Fruit fly (Drosophila melanogaster): ENCODE results near the gene CG2211.

CG2211 gene

dm6 chr3L:1379741-1380465 lies 44.7 kb upstream of the CG2211 start (continued):
- peak; percentile 13; the same call in 1 of the 2 replicates for TF ChIP-seq CG2129 (GFP tag; IDR thresholded peaks at IDR 0.05; ENCODE audit: partially characterized antibody)
- peak; percentile 54 for TF ChIP-seq HLH4C (GFP tag; IDR thresholded peaks at IDR 0.05; ENCODE audit: partially characterized antibody)
- TF ChIP-seq CG13287 (GFP tag; IDR thresholded peaks at IDR 0.05; ENCODE audit: partially characterized antibody): peak; percentile 30
- TF ChIP-seq CG4730 (GFP tag; IDR thresholded peaks at IDR 0.05): no peak
- TF ChIP-seq CG6854 (GFP tag; optimal IDR thresholded peaks at IDR 0.05): no peak
- no peak for TF ChIP-seq sd (tag; optimal IDR thresholded peaks at IDR 0.05)
- 0 out of 2 replicates have a peak, but pooled peaks have one; percentile 47 for TF ChIP-seq nerfin-2 (GFP tag; IDR thresholded peaks at IDR 0.05; ENCODE audit: partially characterized antibody)
- TF ChIP-seq CG33213 (GFP tag; optimal IDR thresholded peaks at IDR 0.05): no peak
- no peak for TF ChIP-seq Gug (GFP tag; IDR thresholded peaks at IDR 0.05)
- peak; percentile 16 for TF ChIP-seq sens (GFP tag)
- no peak for TF ChIP-seq crp (GFP tag; optimal IDR thresholded peaks at IDR 0.05)

DNA sequence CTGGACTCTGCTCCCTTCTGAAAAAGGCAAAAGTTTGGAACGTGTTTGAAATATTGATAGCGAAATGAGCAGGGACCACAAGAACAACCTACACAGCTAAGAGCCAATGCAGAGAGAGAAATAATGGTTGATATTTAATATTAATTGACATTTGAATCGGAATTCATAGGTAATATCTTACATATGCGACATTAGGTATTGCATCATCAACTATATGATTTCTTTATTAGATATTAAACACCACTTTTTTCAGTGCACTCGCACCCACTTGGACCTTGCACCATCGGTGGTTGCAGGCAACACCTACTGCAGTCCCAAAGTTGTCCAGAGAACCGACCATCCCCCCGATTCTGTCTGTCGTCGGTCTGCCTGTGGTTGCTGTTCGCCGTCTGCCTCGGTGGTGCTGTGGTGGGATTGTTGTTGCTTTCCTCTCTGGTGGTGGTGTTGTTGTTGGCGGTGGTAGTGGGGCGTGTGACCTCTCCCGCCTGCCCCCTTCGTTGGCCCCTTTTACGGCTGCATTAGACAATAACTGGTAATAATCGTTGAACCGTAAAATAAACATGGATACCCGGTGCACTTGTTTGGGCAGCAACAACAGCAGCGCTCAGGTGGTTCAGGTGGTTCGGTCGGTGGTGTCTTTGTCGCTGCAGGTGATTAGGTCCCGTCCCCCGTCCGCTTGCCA lies 43.8 kb upstream of the CG2211 start:
- TF ChIP-seq hkb (optimal IDR thresholded peaks at IDR 0.05) (no peak), hkb (GFP tag; IDR thresholded peaks at IDR 0.05) (peak; percentile 68; the same call in 1 of the 2 replicates), NfI (GFP tag; optimal IDR thresholded peaks at IDR 0.05) (peak; percentile 16), repo (GFP tag; optimal IDR thresholded peaks at IDR 0.05) (no peak), CG15514 (GFP tag; optimal IDR thresholded peaks at IDR 0.05) (no peak), fru (optimal IDR thresholded peaks at IDR 0.05) (no peak), HmgD (GFP tag; optimal IDR thresholded peaks at IDR 0.05) (no peak), trem (tag; optimal IDR thresholded peaks at IDR 0.05) (peak; percentile 51), Lhr (GFP tag; optimal IDR thresholded peaks at IDR 0.05) (peak; percentile 36), Dp (GFP tag; optimal IDR thresholded peaks at IDR 0.05) (no peak), Taf1 (GFP tag; IDR thresholded peaks at IDR 0.05) (no peak), HLHmδ (GFP tag; optimal IDR thresholded peaks at IDR 0.05) (no peak), CG10565 (GFP tag; optimal IDR thresholded peaks at IDR 0.05) (no peak), CG13775 (GFP tag; optimal IDR thresholded peaks at IDR 0.05) (peak; percentile 53), Mes4 (GFP tag; optimal IDR thresholded peaks at IDR 0.05) (no peak), Adf1 (GFP tag; IDR thresholded peaks at IDR 0.05) (no peak), CG2116 (GFP tag; optimal IDR thresholded peaks at IDR 0.05) (no peak), CG10267 (tag; optimal IDR thresholded peaks at IDR 0.05) (peak; percentile 76), Hsf (GFP tag; optimal IDR thresholded peaks at IDR 0.05) (peak; percentile 34), CG3847 (GFP tag; IDR thresholded peaks at IDR 0.05) (peak; percentile 21; the same call in 1 of the 2 replicates), Dad (GFP tag; optimal IDR thresholded peaks at IDR 0.05) (no peak), Vsx1 (GFP tag; optimal IDR thresholded peaks at IDR 0.05) (no peak), MESR4 (GFP tag; optimal IDR thresholded peaks at IDR 0.05) (no peak), CG4328 (GFP tag; optimal IDR thresholded peaks at IDR 0.05) (no peak), CG9876 (GFP tag; optimal IDR thresholded peaks at IDR 0.05) (no peak), Kr (GFP tag; optimal IDR thresholded peaks at IDR 0.05) (no peak), toy (GFP tag; IDR thresholded peaks at IDR 0.05) (peak; percentile 31; the same call in 1 of the 2 replicates), esg (GFP tag; conservative IDR thresholded peaks at IDR 0.05) (peak; percentile 42), salm (tag; optimal IDR thresholded peaks at IDR 0.05) (no peak), otp (GFP tag; IDR thresholded peaks at IDR 0.05) (peak; percentile 63; the same call in 1 of the 3 replicates), NK7.1 (GFP tag; optimal IDR thresholded peaks at IDR 0.05) (peak; percentile 24), CG8924 (tag; optimal IDR thresholded peaks at IDR 0.05) (peak; percentile 75), jumu (GFP tag; optimal IDR thresholded peaks at IDR 0.05) (no peak), CG14860 (GFP tag; IDR thresholded peaks at IDR 0.05; ENCODE audit: partially characterized antibody) (0 out of 3 replicates have a peak, but pooled peaks have one; percentile 10), CG2678 (tag; optimal IDR thresholded peaks at IDR 0.05) (peak; percentile 72), jigr1 (GFP tag; IDR thresholded peaks at IDR 0.05) (0 out of 3 replicates have a peak, but pooled peaks have one; percentile 22)

Data from whole organism, embryonic.